Worm (Caenorhabditis elegans): ENCODE measurements around the gene ptr-19.

DNA sequence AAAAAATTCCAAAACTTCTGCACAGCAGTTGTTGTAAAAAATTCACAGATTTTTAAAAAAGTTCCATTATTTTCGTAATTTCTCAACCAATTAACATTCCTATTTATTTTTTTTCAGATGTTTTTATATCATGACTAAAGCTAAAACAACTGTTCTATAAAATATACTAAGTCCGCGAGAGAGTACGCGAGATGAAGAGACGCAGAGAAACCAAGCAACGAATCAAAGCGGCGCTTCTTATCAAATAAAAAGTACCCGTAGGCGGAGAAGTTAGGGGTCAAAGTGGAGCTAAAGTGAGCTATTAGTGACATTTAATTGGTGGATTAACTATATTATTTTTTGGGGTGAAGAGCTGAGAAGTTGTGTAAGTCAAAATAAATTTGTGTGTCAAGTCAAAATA lies 51.0 kb downstream of the ptr-19 start, which contains the start of gene sbsp-1:
- TF ChIP-seq lin-13 (tag; optimal IDR thresholded peaks at IDR 0.05) = no peak
- no peak for TF ChIP-seq mep-1 (tag; optimal IDR thresholded peaks at IDR 0.05)
- TF ChIP-seq nhr-76 (tag; optimal IDR thresholded peaks at IDR 0.05) = no peak
- no peak for TF ChIP-seq pha-4 (tag; optimal IDR thresholded peaks at IDR 0.05)
- TF ChIP-seq snpc-4 (tag; optimal IDR thresholded peaks at IDR 0.05) = no peak
- no peak for TF ChIP-seq nhr-237 (tag; optimal IDR thresholded peaks at IDR 0.05)
- no peak for TF ChIP-seq unc-62 (GFP tag; optimal IDR thresholded peaks at IDR 0.05)
- no peak for TF ChIP-seq lsy-2 (tag; optimal IDR thresholded peaks at IDR 0.05)
- TF ChIP-seq blmp-1 (tag; optimal IDR thresholded peaks at IDR 0.05) = no peak
- no peak for TF ChIP-seq ham-2 (GFP tag; optimal IDR thresholded peaks at IDR 0.05)
- no peak for TF ChIP-seq unc-39 (tag; optimal IDR thresholded peaks at IDR 0.05)
- TF ChIP-seq elt-3 (tag; optimal IDR thresholded peaks at IDR 0.05) = no peak
- TF ChIP-seq mls-2 (tag; optimal IDR thresholded peaks at IDR 0.05) = no peak
- TF ChIP-seq elt-1 (tag; optimal IDR thresholded peaks at IDR 0.05; ENCODE audit: borderline replicate concordance, insufficient read depth) = no peak

All from whole organism, mixed stage, embryonic.